Fruit fly (Drosophila melanogaster) S2 (cell line): ENCODE measurements around the gene CG8202.

ENCODE experiments used
- CG8478 ChIP-seq: fragments of >200 bp; optimal IDR thresholded peaks from 2 replicates; lab custom pipeline; 2018
- CTCF ChIP-seq, 2 experiments: fragments of >200 bp; optimal IDR thresholded peaks; 2 replicates each; lab custom pipeline; 2018

DNA sequence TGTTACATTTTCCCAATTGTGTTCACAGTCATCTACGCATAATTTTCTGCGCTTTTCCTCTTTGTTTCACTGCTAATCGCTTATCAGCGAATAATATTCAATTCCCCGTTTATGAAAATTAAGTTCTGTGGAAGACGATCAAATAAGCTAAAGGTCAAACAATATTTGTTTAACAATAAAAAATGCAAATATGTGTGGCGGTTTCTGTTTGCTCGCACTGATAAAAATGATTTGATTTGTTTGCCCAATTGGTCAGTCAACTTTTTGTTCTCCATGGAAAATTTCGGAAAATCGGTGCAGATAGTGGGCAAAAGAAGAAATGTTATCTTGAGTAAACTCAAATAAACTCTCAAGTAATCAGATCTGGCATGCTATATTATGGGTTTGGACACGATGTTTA lies 27.2 kb upstream of the CG8202 start:
- TF ChIP-seq CG8478 (lab: Kevin White, UChicago) (no peak), CTCF (optimal IDR thresholded peaks at IDR 0.05; lab: Kevin White, UChicago) (no peak)
